Worm (Caenorhabditis elegans) whole organism, L1 larva: ENCODE measurements around the gene B0462.5.

Experiments
- dpl-1 ChIP-seq, 3 experiments: fragments of 150-350 bp in 2 of 3; sonication (generic microtip) in 1 of 3; optimal IDR thresholded peaks; 2 replicates each; lab custom pipeline; 2014 to 2017; ENCODE audit warnings: missing biosample characterization in 3 of 3, missing genetic modification characterization in 3 of 3, missing genetic modification reagents in 3 of 3
- dsc-1 ChIP-seq: sonication (generic microtip); optimal IDR thresholded peaks from 2 replicates; lab custom pipeline; 2016; ENCODE audit warnings: mild to moderate bottlenecking, missing genetic modification characterization, missing compliant biosample characterization
- efl-3 ChIP-seq: fragments of 200-800 bp; sonication (Bioruptor generic); optimal IDR thresholded peaks from 2 replicates; lab custom pipeline; 2018; ENCODE audit warnings: mild to moderate bottlenecking, missing genetic modification characterization, missing compliant biosample characterization
- mep-1 ChIP-seq: fragments of 150-350 bp; optimal IDR thresholded peaks from 2 replicates; lab custom pipeline; 2014; ENCODE audit warnings: missing biosample characterization, missing genetic modification characterization
- nhr-85 ChIP-seq: sonication (generic microtip); peaks from one replicate; lab custom pipeline; 2016; ENCODE audit warnings: missing genetic modification characterization, inconsistent platforms, missing compliant biosample characterization

DNA sequence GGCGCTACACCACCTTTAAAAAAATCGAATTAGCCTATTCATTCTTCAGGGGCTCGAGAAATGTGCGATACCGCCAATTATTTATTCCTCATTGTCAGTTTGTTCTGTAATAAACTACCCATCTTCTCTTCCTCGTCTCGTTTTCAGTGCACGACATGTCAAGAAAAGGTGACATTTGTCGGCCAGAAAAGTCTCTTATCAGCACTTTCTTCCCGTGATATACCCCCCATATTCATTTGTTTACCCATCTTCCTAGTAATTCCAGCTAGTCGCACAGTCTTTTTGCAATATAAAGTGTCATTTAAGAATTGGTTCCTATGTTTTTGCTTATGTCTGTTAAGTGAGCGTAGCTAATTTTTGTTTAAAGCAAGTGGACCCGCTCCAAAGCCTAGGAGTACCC lies 1.4 kb upstream of the B0462.5 start:
- TF ChIP-seq mep-1 (tag; lab: Kevin White, UChicago) (no peak), nhr-85 (no peak), dsc-1 (tag; lab: Kevin White, UChicago) (no peak), efl-3 (GFP tag; lab: Kevin White, UChicago) (no peak), dpl-1 (GFP tag; optimal IDR thresholded peaks at IDR 0.05; lab: Kevin White, UChicago) (no peak)
